Worm (Caenorhabditis elegans) whole organism, young adult: Measurements from ENCODE around the gene flr-4.

Source experiments
- F52B5.7 ChIP-seq: sonication (generic microtip); optimal IDR thresholded peaks from 2 replicates; lab custom pipeline; 2016; ENCODE audit warnings: mild to moderate bottlenecking, missing genetic modification characterization, missing compliant biosample characterization
- T07F8.4 ChIP-seq: sonication (generic microtip); optimal IDR thresholded peaks from 2 replicates; lab custom pipeline; 2016; ENCODE audit warnings: mild to moderate bottlenecking, missing genetic modification characterization, moderate library complexity, missing compliant biosample characterization
- ccch-3 ChIP-seq: fragments of 200-800 bp; sonication (Bioruptor generic); optimal IDR thresholded peaks from 2 replicates; lab custom pipeline; 2018; ENCODE audit warnings: mild to moderate bottlenecking, missing genetic modification characterization, missing compliant biosample characterization
- egl-18 ChIP-seq: fragments of 200-800 bp; sonication (Bioruptor generic); IDR thresholded peaks from 2 replicates; pipeline ENCODE4 v1.3.6; 2022; ENCODE audit warnings: missing genetic modification reagents, missing genetic modification characterization, missing compliant biosample characterization
- ets-4 ChIP-seq: fragments of 200-800 bp; sonication (Bioruptor generic); optimal IDR thresholded peaks from 2 replicates; lab custom pipeline; 2018; ENCODE audit warnings: mild to moderate bottlenecking, missing genetic modification characterization, missing compliant biosample characterization
- fkh-3 ChIP-seq: sonication (generic microtip); optimal IDR thresholded peaks from 2 replicates; lab custom pipeline; 2016; ENCODE audit warnings: mild to moderate bottlenecking, missing genetic modification characterization, missing compliant biosample characterization
- mcd-1 ChIP-seq: fragments of 200-800 bp; sonication (Bioruptor generic); IDR thresholded peaks from 2 replicates; pipeline ENCODE4 v1.3.6; 2022; ENCODE audit warnings: missing genetic modification reagents, missing genetic modification characterization, missing compliant biosample characterization
- mes-4 ChIP-seq: sonication (generic microtip); optimal IDR thresholded peaks from 2 replicates; lab custom pipeline; 2016; ENCODE audit warnings: missing genotype, missing genetic modification characterization, missing compliant biosample characterization
- nfya-1 ChIP-seq: sonication (generic microtip); optimal IDR thresholded peaks from 2 replicates; lab custom pipeline; 2017; ENCODE audit warnings: antibody characterized with exemption, missing compliant biosample characterization, missing genetic modification characterization, borderline replicate concordance; ENCODE audit not compliant: insufficient read depth
- sea-2 ChIP-seq: fragments of 200-800 bp; sonication (Bioruptor generic); IDR thresholded peaks from 2 replicates; pipeline ENCODE4 v1.3.6; 2022; ENCODE audit warnings: missing genetic modification characterization, missing compliant biosample characterization
- snpc-1.1 ChIP-seq: sonication (generic microtip); optimal IDR thresholded peaks from 2 replicates; lab custom pipeline; 2017; ENCODE audit warnings: missing genetic modification characterization, mild to moderate bottlenecking, missing compliant biosample characterization, antibody characterized with exemption, moderate library complexity, missing genotype, missing genetic modification reagents; ENCODE audit not compliant: insufficient read depth
- snpc-1.3 ChIP-seq: sonication (generic microtip); optimal IDR thresholded peaks from 2 replicates; lab custom pipeline; 2017; ENCODE audit warnings: missing genetic modification characterization, mild to moderate bottlenecking, missing compliant biosample characterization, antibody characterized with exemption, moderate library complexity, missing genotype, missing genetic modification reagents; ENCODE audit not compliant: insufficient read depth
- ztf-18 ChIP-seq: sonication (generic microtip); optimal IDR thresholded peaks from 2 replicates; lab custom pipeline; 2016; ENCODE audit warnings: missing genotype, mild to moderate bottlenecking, missing genetic modification characterization, missing compliant biosample characterization
- ztf-3 ChIP-seq: fragments of 200-800 bp; sonication (Bioruptor generic); optimal IDR thresholded peaks from 2 replicates; lab custom pipeline; 2018; ENCODE audit warnings: mild to moderate bottlenecking, missing genetic modification characterization, missing compliant biosample characterization

The flr-4 gene

ce11 chrX:15134941-15135340 is 45.7 kb downstream of the flr-4 start:
- TF ChIP-seq mcd-1 (GFP tag; lab: Robert Waterston, UW) = no peak
- no peak for TF ChIP-seq nfya-1
- TF ChIP-seq sea-2 = no peak
- TF ChIP-seq ztf-18 (tag; lab: Kevin White, UChicago) = no peak
- TF ChIP-seq mes-4 = no peak
- no peak for TF ChIP-seq T07F8.4
- no peak for TF ChIP-seq F52B5.7
- no peak for TF ChIP-seq snpc-1.1 (tag; lab: Kevin White, UChicago)
- no peak for TF ChIP-seq ztf-3 (GFP tag; lab: Kevin White, UChicago)
- TF ChIP-seq ccch-3 (GFP tag; lab: Kevin White, UChicago) = no peak
- TF ChIP-seq ets-4 = no peak
- no peak for TF ChIP-seq fkh-3 (tag; lab: Kevin White, UChicago)
- no peak for TF ChIP-seq snpc-1.3
- no peak for TF ChIP-seq egl-18 (GFP tag; lab: Robert Waterston, UW)
